Worm (Caenorhabditis elegans): Measurements from ENCODE around the gene C35B1.3.

ce11 chrIV:4034883-4035282 is 46.1 kb upstream of the C35B1.3 start, which contains the start of gene hlh-30:
- TF ChIP-seq nhr-77 (tag; optimal IDR thresholded peaks at IDR 0.05): no peak
- no peak for TF ChIP-seq nhr-11 (tag; optimal IDR thresholded peaks at IDR 0.05)
- no peak for TF ChIP-seq lin-39 (tag; optimal IDR thresholded peaks at IDR 0.05)
- peak; percentile 69 for TF ChIP-seq unc-86 (tag; optimal IDR thresholded peaks at IDR 0.05)
